Fruit fly (Drosophila melanogaster): ENCODE measurements around the gene CG43335.

DNA sequence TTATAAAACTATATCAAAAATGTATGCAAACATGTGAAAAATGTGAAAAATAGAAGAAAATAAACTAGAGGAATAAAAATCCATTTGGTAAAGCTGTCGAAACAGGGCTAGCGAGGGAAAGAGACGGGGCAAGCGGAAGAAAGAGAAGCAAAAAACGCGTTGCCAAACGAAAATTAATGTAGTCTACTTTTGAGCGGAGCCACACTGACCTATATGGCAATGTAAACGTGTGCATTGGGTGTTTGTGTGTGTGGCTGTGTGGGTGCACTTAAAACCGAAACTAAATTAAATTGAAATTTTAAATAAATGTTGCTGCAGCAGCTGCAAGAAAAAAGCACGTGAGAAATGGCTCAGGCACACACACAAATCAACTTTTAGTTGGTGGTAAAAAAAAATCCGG is 44.7 kb downstream of the CG43335 start:
- TF ChIP-seq insv (optimal IDR thresholded peaks at IDR 0.05) (no peak), Myc (optimal IDR thresholded peaks at IDR 0.05) (no peak), ttk (optimal IDR thresholded peaks at IDR 0.05) (no peak), psq (optimal IDR thresholded peaks at IDR 0.05) (no peak)

Data from Kc167 (cell line).